Worm (Caenorhabditis elegans) whole organism, L2 larva: ENCODE data around the gene H10E21.5.

Source experiments
- dmd-4 ChIP-seq: sonication (generic microtip); optimal IDR thresholded peaks from 2 replicates; lab custom pipeline; 2017; ENCODE audit warnings: missing biosample characterization, missing genetic modification characterization
- nhr-10 ChIP-seq: sonication (generic microtip); optimal IDR thresholded peaks from 2 replicates; lab custom pipeline; 2017; ENCODE audit warnings: missing biosample characterization, missing genetic modification characterization
- unc-62 ChIP-seq: fragments of 150-350 bp; optimal IDR thresholded peaks from 2 replicates; lab custom pipeline; 2014; ENCODE audit warnings: missing biosample characterization, missing genetic modification reagents, missing genetic modification characterization
- ztf-11 ChIP-seq: sonication (generic microtip); optimal IDR thresholded peaks from 2 replicates; lab custom pipeline; 2017; ENCODE audit warnings: missing biosample characterization, missing genetic modification characterization

DNA sequence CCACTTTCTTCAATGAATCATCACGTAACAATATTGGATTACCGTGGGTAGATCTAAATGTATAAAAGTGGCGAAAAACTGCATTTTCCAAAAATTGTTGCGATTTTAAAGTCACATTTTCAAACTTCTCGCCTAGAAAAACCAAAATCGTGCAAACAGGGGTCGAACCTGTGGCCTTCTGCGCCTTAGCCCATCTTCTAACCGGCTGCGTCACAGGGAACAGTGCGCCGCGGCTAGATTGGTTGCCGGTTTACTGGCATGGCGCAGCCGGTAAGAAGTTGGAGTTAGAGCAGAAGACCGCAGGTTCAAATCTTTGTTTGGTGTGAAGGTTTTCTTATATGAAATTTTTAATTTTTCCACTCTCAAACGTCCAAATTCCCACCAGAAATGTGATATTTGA is 25.3 kb upstream of the H10E21.5 start:
- TF ChIP-seq nhr-10 (tag; lab: Kevin White, UChicago) (no peak), dmd-4 (tag; lab: Kevin White, UChicago) (no peak), unc-62 (GFP tag; lab: Kevin White, UChicago) (no peak), ztf-11 (tag; lab: Kevin White, UChicago) (no peak)
